Worm (Caenorhabditis elegans) whole organism, L4/young adult: ENCODE results near the gene R04E5.7.

Experiments used
- W03F9.2 ChIP-seq: fragments of 150-350 bp; optimal IDR thresholded peaks from 2 replicates; lab custom pipeline; 2014; ENCODE audit warnings: missing biosample characterization, missing genetic modification characterization
- dao-5 ChIP-seq: sonication (generic microtip); optimal IDR thresholded peaks from 2 replicates; lab custom pipeline; 2016; ENCODE audit warnings: missing genotype, missing genetic modification characterization, moderate library complexity, missing compliant biosample characterization
- him-1 ChIP-seq: sonication (generic microtip); optimal IDR thresholded peaks from 2 replicates; lab custom pipeline; 2016; ENCODE audit warnings: missing genotype, missing genetic modification reagents, missing genetic modification characterization, missing compliant biosample characterization

Gene R04E5.7

DNA sequence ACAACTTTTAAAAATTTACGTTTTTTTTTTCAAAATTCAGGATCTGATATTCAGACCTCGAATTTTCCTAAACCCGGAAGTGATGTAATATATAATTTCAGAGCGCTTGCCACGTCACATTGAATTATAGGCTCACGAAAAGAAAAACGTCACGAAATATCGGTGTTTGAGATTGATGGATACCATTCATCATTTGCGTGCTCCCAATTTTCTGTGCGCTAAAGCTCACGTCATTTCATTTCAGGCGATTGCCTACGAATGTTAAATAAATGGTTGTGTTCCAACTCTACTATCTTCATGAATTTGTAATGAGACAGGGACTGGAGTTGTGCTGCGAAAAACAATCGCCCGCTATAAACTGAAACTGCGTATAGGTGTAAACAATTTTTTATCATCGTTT lies 11.7 kb upstream of the R04E5.7 start:
- TF ChIP-seq W03F9.2 (tag; lab: Kevin White, UChicago) (no peak), him-1 (no peak)

DNA sequence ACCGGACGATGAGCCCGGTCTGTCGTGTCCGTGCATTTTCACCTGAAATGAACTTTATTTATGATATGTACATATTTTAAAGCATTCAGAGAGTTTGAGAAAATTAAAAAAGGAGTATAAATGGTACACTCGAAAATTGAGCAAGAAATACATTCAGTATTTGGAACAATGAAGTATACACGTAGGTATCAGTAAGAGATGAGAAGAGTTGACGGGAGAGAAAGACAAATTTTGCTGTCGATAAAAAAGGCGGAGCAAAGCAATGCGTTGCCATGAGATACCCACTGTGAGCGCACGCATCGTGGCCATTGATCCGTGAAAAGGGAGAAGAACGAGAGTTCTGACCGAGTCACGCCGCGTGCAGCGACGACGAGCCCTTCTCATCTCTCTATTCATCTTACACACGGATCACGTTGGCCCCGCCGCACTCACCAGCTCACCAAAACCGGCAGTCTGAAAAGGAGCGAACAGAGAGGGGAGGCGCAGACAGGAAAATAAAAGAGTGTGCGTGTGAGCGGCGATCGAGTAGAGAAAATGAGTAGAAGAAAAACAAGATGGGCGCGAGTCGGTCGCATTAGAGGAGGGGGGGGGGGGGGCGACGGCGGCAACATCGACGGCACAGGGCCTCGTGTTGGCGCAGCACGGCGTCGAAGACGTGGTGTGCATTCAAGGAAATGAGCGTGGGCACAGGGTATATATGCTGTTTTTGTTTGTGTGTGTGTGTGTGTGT lies 9.2 kb upstream of the R04E5.7 start, which contains the start of gene R04E5.8:
TSS of gene R04E5.8 (minus strand) at position 51 of the 730 bp plus-strand sequence.
- TF ChIP-seq W03F9.2 (tag; lab: Kevin White, UChicago) (no peak), him-1 (peak; percentile 90), dao-5 (tag; lab: Kevin White, UChicago) (no peak)

DNA sequence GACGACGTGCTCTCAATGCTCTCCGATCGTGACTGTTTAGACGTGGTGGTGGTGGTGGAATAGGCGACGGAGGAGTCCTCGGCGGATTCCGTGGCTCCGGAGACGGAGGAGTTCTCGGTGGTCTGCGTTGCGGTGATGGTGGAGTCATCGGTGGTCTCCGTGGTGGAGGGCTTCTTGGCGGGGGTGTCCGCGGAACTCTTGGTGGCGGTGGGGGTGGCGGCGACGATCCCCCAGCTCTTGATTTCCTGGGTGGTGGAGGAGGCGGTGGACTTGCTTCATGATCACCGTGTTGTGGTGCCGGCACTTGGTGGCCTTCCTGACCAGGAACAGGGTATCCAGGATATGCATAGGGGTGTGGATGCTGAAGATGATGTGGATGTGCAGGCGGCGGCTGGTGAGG lies 8.4 kb upstream of the R04E5.7 start:
- TF ChIP-seq him-1 (no peak), dao-5 (tag; lab: Kevin White, UChicago) (no peak), W03F9.2 (tag; lab: Kevin White, UChicago) (no peak)

DNA sequence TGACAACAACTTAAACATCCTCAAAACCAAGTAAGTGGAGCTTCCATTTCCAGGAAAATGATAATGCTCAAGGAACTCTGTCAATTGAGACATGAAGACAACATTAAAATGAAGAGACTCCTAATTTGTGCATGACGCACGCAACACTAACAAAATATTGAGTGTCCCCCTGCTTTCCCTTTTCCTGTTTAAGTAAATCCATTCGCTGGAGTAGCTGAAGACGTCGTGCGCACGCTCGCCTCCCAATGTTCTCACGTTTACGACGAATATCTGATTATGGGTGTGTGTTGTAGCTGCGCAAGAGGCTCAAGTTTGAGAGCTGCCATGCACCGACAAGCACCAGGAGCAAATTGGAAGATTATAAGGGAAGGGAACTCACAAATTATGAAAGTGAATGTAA lies 3.9 kb upstream of the R04E5.7 start:
- TF ChIP-seq dao-5 (tag; lab: Kevin White, UChicago) (no peak), him-1 (peak; percentile 42), W03F9.2 (tag; lab: Kevin White, UChicago) (no peak)

DNA sequence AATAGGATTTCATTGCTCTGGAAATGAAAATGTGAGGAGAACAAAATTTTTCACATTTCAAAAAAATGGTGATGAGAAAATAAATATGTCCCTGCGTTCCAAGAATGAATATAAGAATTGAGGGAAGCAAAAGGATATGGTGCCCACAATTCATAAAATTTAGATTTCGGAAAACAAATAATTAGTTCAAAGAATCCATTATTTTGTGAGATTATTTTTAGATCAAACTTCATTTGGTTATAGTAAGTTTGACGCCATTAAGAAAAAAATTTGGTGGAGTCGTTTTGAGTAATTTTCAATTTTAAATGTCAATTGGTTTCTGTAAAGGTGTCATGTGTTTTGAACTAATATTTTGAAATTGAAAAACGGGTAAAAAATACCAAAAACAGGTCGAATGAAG lies 3.3 kb upstream of the R04E5.7 start:
- TF ChIP-seq him-1 (no peak), dao-5 (tag; lab: Kevin White, UChicago) (no peak), W03F9.2 (tag; lab: Kevin White, UChicago) (no peak)

DNA sequence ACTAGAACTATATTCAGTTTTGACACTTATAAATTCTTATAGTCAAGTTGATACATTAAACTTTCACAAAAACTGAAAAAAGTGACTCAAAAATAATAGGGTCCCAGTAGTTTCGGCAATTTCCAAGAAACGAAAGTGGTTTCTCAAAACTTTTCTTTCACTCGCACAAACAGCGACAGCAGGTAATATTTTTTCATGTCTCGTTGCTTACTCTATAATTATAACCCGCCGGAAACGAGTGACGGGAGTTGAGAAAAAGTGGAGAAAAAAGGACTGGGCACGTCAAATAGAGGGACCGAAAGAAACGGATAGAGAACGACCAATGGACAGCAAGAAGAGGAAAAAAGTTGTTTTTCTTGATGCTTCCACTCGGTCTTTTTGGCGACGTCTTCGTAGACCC lies 2.9 kb upstream of the R04E5.7 start:
- TF ChIP-seq dao-5 (tag; lab: Kevin White, UChicago) (no peak), W03F9.2 (tag; lab: Kevin White, UChicago) (no peak), him-1 (no peak)

DNA sequence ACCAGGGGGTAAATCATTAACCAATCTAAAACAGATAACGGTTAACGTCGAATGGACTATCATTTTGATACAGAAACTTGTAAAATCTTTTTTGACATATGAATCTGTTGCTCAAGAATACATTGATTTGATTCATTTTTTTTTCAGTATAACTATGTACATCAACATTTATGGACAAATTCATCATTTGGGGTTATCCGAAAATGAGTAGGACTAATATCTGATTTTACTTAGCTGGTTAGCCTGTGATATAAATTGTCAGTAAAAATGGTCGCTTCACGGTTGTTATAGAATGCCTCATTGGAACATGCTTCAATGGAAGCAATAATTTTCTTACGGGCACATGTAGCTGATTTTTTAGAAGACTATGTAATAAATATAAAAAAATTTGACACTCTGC lies 591 bp upstream of the R04E5.7 start:
- TF ChIP-seq W03F9.2 (tag; lab: Kevin White, UChicago) = no peak
- TF ChIP-seq dao-5 (tag; lab: Kevin White, UChicago) = no peak
- no peak for TF ChIP-seq him-1

DNA sequence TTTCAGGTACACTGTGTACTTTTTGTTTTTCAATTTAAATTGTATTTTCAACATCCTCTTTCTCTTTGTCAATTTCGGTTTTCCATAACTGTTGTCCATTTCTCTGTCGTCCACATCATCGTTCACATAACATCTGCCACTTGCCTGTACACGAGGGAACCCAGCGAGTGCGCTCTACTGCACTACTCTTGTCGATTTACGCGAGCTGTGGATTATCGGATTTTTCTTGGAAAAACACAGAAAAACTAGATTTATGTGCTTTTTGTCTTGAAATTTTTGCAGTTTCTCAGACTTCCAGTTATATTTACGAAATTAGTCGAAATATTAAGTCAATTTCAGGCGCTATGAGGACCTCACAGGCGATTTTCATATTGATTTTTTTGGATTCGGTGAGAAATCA lies 5.2 kb downstream of the R04E5.7 start, which contains the start of gene chup-1:
TSS of gene chup-1 (plus strand) at position 340 of the 400 bp plus-strand sequence.
- TF ChIP-seq W03F9.2 (tag; lab: Kevin White, UChicago) (no peak), dao-5 (tag; lab: Kevin White, UChicago) (no peak), him-1 (no peak)

DNA sequence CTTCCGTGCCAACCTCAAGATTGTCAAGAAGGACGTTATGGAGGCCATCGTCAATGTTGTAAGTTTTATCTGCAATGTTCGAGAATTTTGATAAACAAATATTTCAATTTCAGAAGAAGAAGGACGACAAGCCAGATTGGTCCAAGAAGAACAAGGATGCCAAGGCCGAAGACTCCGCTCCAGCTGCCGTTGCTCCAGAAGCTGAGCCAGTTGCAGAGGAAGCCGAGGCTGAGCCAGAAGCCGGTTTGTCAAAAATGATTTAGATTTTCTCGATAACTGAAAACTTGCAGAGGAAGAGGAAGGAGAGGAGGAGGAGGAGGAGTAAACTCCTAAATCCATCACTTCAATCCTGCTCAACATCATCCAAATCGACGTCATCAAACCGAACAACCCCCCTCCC lies 7.0 kb downstream of the R04E5.7 start:
- TF ChIP-seq him-1 (no peak), dao-5 (tag; lab: Kevin White, UChicago) (no peak), W03F9.2 (tag; lab: Kevin White, UChicago) (no peak)

DNA sequence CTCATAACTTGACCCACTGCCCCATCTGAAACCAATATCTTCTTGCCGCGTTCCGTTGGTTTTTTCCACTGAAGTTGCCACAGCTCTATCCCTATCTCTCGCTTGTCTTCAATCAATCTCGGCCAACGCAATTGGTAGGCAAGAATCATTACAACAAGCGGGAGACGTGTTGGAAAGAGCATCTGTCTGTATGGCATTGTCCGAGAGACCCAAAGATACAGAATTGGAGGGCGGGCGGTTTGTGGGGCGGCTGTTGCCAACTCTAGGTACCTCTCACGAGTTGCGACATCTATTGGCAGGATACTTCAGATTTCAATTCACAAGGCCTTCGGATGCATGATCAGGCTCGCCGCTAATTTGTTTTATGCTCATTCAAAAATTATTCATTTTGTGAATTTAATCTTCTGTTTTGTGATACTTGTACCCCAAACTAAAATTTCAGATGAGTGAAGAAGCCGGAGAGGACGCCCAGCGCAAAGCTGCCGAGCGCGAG lies 8.0 kb downstream of the R04E5.7 start, which contains the start of gene unc-27:
TSS of gene unc-27 (plus strand) at position 443 of the 493 bp plus-strand sequence.
- TF ChIP-seq dao-5 (tag; lab: Kevin White, UChicago) = no peak
- no peak for TF ChIP-seq W03F9.2 (tag; lab: Kevin White, UChicago)
- no peak for TF ChIP-seq him-1

DNA sequence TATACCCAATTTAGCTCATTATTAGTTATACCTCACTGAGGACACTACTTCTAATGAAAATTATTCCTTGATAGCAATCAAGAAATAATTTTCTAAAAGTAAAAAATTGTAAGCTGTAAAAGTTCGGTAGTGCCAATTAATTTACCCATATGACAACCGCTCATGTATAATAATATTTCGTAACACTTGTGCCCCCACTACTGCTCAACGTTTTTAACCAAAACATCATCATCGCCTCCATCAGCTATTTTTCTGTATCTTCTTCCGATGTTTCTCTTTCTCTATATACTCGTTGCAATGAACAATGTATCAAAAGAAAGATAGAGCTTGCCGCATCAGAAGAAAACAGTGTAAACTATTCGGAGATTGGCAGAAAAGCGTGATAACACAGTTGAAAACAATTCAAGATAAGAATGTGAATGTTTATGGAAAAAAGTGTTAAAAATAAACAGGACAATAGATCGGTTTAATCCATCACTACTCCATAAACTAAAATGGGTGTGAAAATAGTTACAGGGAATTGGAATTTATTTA lies 9.3 kb downstream of the R04E5.7 start:
- TF ChIP-seq dao-5 (tag; lab: Kevin White, UChicago) = no peak
- TF ChIP-seq him-1 = no peak
- TF ChIP-seq W03F9.2 (tag; lab: Kevin White, UChicago) = no peak

DNA sequence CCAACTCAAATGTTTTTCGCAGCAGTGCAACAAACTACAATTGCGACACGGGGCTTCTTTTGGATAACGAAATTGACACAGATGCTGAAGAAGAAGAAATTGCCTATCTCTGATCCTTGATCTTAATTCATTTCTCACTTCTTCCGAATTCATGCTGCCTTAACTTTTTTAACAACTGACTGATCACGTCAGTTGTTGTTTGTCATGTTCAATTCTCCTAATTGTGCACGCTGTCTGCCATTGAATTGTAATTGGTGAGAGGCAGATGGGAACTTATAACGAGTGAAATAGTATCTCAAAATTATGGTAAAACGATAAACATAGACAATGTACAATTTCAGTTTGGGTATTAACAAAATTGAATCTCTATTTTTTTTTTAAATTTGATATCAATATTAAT lies 10.4 kb downstream of the R04E5.7 start:
- TF ChIP-seq dao-5 (tag; lab: Kevin White, UChicago) = no peak
- no peak for TF ChIP-seq W03F9.2 (tag; lab: Kevin White, UChicago)
- TF ChIP-seq him-1 = no peak

DNA sequence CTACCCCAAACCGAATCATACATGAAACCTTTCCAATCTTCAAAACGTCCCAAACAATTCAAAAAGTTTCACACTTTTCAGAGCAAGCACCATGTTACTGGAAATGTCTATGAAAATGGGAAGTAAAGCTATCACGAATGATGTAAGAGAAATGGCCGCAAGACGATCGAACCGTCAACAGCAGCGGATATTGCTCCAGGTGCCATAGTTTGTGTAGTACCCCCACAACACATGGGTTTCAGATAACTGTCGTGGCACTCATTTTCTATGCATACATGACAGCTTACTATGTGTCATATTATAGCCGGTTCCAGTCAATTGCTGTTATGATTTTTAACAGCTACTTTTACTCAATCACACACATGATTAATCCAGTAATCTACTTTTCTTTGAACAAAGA lies 12.8 kb downstream of the R04E5.7 start, which contains the start of gene ZK721.3:
TSS of gene ZK721.3 (plus strand) at position 301 of the 400 bp plus-strand sequence.
- no peak for TF ChIP-seq W03F9.2 (tag; lab: Kevin White, UChicago)
- no peak for TF ChIP-seq him-1
- TF ChIP-seq dao-5 (tag; lab: Kevin White, UChicago) = no peak

DNA sequence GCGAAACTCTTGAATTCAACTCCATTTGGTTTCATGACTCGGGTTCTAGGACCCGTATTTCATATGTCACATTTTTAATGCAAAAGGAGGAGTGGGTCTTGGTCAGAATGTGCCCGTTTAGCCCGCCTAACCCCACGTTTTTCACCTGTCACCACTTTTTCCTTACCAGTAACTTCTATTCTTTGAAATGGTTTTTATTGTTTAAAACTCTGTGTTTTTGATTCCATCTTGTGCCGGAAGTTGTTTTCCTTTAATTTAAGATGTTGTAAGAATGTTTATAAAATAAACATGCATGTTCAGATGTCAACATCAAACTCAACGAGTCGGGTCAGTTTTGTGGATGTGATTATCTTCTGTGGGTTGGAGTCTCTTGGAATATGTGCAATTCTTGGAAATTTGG lies 18.5 kb downstream of the R04E5.7 start, which contains the start of gene ZK721.4:
TSS of gene ZK721.4 (plus strand) at position 301 of the 400 bp plus-strand sequence.
- TF ChIP-seq dao-5 (tag; lab: Kevin White, UChicago) (no peak), him-1 (no peak), W03F9.2 (tag; lab: Kevin White, UChicago) (no peak)
